Worm (Caenorhabditis elegans) whole organism, midembryonic: ENCODE results near the gene lido-1.

Experiments used
- T22C8.4 ChIP-seq: fragments of 200-800 bp; sonication (Bioruptor generic); IDR thresholded peaks from 2 replicates; pipeline ENCODE4 v1.3.6; 2022; ENCODE audit warnings: missing genetic modification characterization, missing compliant biosample characterization
- cog-1 ChIP-seq: sonication (generic microtip); optimal IDR thresholded peaks from 2 replicates; lab custom pipeline; 2016; ENCODE audit warnings: missing genetic modification characterization, missing compliant biosample characterization
- flt-1 ChIP-seq: fragments of 200-800 bp; sonication (Bioruptor generic); IDR thresholded peaks from 2 replicates; pipeline ENCODE4 v1.3.6; 2022; ENCODE audit warnings: missing genetic modification characterization, missing compliant biosample characterization
- klf-2 ChIP-seq: fragments of 200-800 bp; sonication (Bioruptor generic); conservative IDR thresholded peaks from 2 replicates; pipeline ENCODE4 v1.3.6; 2022; ENCODE audit warnings: missing genetic modification reagents, missing genetic modification characterization, missing compliant biosample characterization
- med-1 ChIP-seq: sonication (generic microtip); optimal IDR thresholded peaks from 2 replicates; lab custom pipeline; 2017; ENCODE audit warnings: missing genetic modification characterization, mild to moderate bottlenecking, missing compliant biosample characterization, antibody characterized with exemption, missing genetic modification reagents; ENCODE audit not compliant: insufficient read depth
- ref-1 ChIP-seq: fragments of 200-800 bp; sonication (Bioruptor generic); conservative IDR thresholded peaks from 2 replicates; pipeline ENCODE4 v1.3.6; 2022; ENCODE audit warnings: missing genetic modification reagents, missing genetic modification characterization, missing compliant biosample characterization
- tab-1 ChIP-seq: fragments of 200-800 bp; sonication (Bioruptor generic); IDR thresholded peaks from 2 replicates; pipeline ENCODE4 v1.3.6; 2022; ENCODE audit warnings: missing genetic modification characterization, missing compliant biosample characterization
- ztf-23 ChIP-seq: fragments of 200-800 bp; sonication (Bioruptor generic); IDR thresholded peaks from 2 replicates; pipeline ENCODE4 v1.3.6; 2022; ENCODE audit warnings: missing genetic modification reagents, missing genetic modification characterization, missing compliant biosample characterization
- ztf-29 ChIP-seq: fragments of 200-800 bp; sonication (Bioruptor generic); IDR thresholded peaks from 2 replicates; pipeline ENCODE4 v1.3.6; 2022; ENCODE audit warnings: missing genetic modification reagents, missing genetic modification characterization, missing compliant biosample characterization

lido-1 gene

ce11 chrX:17063749-17064252 lies 32.6 kb downstream of the lido-1 start:
- TF ChIP-seq klf-2 (GFP tag; lab: Robert Waterston, UW) = no peak
- TF ChIP-seq ref-1 (GFP tag; lab: Robert Waterston, UW) = no peak
- TF ChIP-seq tab-1 (GFP tag; lab: Robert Waterston, UW) = no peak
- TF ChIP-seq ztf-29 = no peak
- TF ChIP-seq ztf-23 = no peak
- TF ChIP-seq T22C8.4 (GFP tag; lab: Robert Waterston, UW) = no peak
- no peak for TF ChIP-seq med-1 (GFP tag; lab: Kevin White, UChicago)
- TF ChIP-seq cog-1 (tag; lab: Kevin White, UChicago) = no peak

DNA sequence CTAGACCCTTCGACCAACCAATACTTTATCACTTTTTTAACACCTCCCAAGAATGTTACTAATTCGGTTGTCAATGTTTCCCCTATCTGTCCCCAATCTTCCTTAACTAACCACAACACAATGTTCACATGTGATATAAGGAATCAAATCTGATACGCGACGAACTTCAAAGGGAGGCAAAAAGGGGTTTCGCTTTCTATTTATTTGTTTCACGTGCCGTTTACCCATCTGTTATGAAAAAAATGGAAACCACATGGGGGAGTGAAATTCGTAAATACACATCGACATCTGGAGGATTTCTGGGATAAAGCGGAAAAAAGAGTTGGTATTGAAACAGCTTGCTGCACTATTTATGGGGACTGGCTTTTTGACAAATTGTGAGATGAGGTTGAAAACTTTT lies 34.2 kb downstream of the lido-1 start:
- TF ChIP-seq ref-1 (GFP tag; lab: Robert Waterston, UW) (no peak), ztf-29 (no peak), flt-1 (GFP tag; lab: Robert Waterston, UW) (no peak), cog-1 (tag; lab: Kevin White, UChicago) (no peak), T22C8.4 (GFP tag; lab: Robert Waterston, UW) (no peak), tab-1 (GFP tag; lab: Robert Waterston, UW) (no peak), ztf-23 (no peak), klf-2 (GFP tag; lab: Robert Waterston, UW) (no peak), med-1 (GFP tag; lab: Kevin White, UChicago) (no peak)

DNA sequence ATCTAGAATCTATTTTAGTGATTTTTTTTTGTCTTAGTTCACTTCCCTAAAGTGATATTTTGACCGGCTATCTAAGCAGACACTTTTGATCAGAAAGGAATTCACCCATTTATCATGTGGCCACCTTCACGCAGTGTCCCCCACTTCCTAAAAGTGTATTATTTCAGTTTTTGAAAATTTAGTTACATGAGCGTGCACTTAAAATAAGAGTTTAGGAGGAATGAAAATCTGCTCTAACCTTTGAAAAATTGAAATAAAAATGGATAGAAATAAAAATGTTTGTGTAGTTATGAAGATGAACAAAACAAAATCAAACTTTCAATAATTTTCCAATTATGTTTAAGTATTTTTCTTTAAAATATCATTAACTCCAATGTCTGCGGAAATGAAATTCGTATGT lies 36.6 kb downstream of the lido-1 start:
- no peak for TF ChIP-seq ref-1 (GFP tag; lab: Robert Waterston, UW)
- TF ChIP-seq ztf-29 = no peak
- no peak for TF ChIP-seq tab-1 (GFP tag; lab: Robert Waterston, UW)
- TF ChIP-seq flt-1 (GFP tag; lab: Robert Waterston, UW) = no peak
- TF ChIP-seq T22C8.4 (GFP tag; lab: Robert Waterston, UW) = no peak

DNA sequence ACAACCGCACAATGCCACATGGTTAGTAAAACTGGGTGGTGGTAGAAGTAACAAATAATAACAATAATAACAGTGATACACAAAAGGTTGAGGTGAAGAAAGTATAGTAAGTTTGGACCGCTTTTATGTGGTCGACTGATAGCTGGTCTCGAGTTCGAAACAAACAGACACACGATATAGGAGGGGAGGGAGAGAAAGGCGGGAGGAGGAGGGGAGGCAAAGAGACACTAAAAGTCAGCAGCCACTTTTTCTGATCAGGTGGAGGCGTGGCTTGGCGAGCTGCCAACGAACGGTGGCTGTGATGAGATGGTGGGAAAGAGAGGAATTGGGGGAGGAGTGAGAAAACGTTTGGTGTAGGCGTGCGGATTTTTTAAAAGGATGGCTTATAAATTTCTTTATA lies 38.0 kb downstream of the lido-1 start:
- TF ChIP-seq ztf-23 (0 out of 2 replicates have a peak, but pooled peaks have one; percentile 25), ztf-29 (no peak), ref-1 (GFP tag; lab: Robert Waterston, UW) (no peak)

DNA sequence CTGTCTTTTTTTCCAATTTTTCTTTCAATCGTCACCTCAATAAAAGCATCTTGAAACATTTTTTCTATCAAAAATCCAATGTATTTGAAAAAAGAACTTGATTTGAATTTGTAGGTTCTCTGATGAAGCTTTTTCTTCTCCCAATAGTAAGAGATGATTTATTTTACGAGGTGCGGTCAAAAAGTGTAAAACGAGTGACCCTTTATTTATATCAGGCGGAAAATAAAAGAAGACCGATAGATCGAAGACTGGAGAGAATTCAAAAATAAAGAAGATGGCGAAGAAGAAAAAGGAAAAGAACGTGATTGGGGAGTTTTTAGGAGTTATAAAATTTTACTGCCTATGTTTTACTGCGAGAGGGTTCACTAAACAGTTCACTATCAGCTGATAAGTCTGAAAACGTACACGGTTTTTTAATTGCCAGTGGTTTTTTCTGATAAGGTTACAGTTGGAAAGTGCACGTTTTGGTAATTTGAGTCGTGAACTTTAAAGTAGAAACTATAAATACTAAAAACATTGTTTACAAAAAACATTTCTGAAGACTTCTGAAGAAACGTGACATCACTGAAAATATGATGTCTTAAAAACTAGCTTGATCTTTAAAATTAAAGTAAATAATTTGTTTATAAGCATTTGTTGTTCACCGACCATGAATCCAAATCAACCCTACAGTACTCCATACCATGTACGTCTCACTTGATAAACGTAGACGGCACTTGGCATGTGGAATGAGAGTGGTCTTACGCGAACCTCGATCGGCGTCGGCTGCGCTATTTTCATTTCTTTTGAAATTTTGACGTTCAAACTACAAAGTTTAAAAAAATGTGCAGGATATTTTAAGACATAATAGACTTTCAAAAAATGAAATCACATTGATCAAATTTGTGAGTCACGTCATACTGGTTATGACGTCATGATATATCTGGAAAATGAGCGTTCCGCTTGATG lies 40.2 kb downstream of the lido-1 start:
- TF ChIP-seq tab-1 (GFP tag; lab: Robert Waterston, UW) = no peak
- no peak for TF ChIP-seq med-1 (GFP tag; lab: Kevin White, UChicago)
- TF ChIP-seq ztf-23 = no peak
- TF ChIP-seq ref-1 (GFP tag; lab: Robert Waterston, UW) = no peak

- TF ChIP-seq klf-2 (GFP tag; lab: Robert Waterston, UW) = no peak
- no peak for TF ChIP-seq flt-1 (GFP tag; lab: Robert Waterston, UW)
- no peak for TF ChIP-seq cog-1 (tag; lab: Kevin White, UChicago)
- TF ChIP-seq tab-1 (GFP tag; lab: Robert Waterston, UW) = no peak
- no peak for TF ChIP-seq med-1 (GFP tag; lab: Kevin White, UChicago)
- no peak for TF ChIP-seq ztf-29
- TF ChIP-seq ztf-23 = no peak
- no peak for TF ChIP-seq ref-1 (GFP tag; lab: Robert Waterston, UW)
- TF ChIP-seq T22C8.4 (GFP tag; lab: Robert Waterston, UW) = no peak
Measured at ce11 chrX:17055481-17055835, 40.9 kb downstream of the lido-1 start, which contains the start of gene gcy-11. gcy-11 (minus strand) TSS chrX:17055581.

DNA sequence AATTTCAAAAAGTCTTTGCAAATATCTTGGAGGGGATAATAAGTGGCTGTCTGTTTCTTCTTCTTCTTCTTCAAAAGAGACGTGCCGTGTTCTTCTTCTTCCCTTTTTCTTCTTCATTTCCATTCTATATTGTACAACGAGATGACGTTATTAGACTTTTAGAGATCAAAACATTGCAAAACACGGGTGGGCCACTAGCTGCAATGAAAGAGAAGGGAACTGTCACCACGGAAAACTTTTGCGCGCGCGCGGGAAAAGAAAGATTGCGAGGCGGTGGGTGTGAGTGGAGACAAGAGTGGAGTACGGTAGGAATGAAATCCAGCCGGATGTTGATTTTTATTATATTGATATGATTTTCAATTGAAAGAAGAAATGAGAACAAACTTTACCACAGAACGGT lies 42.2 kb downstream of the lido-1 start:
- TF ChIP-seq tab-1 (GFP tag; lab: Robert Waterston, UW) = no peak
- no peak for TF ChIP-seq ztf-29
- TF ChIP-seq ref-1 (GFP tag; lab: Robert Waterston, UW) = no peak
- TF ChIP-seq cog-1 (tag; lab: Kevin White, UChicago) = no peak
- TF ChIP-seq T22C8.4 (GFP tag; lab: Robert Waterston, UW) = no peak
- no peak for TF ChIP-seq klf-2 (GFP tag; lab: Robert Waterston, UW)
- no peak for TF ChIP-seq flt-1 (GFP tag; lab: Robert Waterston, UW)
- no peak for TF ChIP-seq ztf-23
- TF ChIP-seq med-1 (GFP tag; lab: Kevin White, UChicago) = no peak

ce11 chrX:17045529-17045928 lies 50.8 kb downstream of the lido-1 start, which contains the start of gene C30G4.2:
C30G4.2 (minus strand) TSS chrX:17045629.
- no peak for TF ChIP-seq T22C8.4 (GFP tag; lab: Robert Waterston, UW)
- no peak for TF ChIP-seq cog-1 (tag; lab: Kevin White, UChicago)
- no peak for TF ChIP-seq klf-2 (GFP tag; lab: Robert Waterston, UW)
- no peak for TF ChIP-seq tab-1 (GFP tag; lab: Robert Waterston, UW)
- no peak for TF ChIP-seq med-1 (GFP tag; lab: Kevin White, UChicago)
- TF ChIP-seq ztf-23 = no peak
- TF ChIP-seq flt-1 (GFP tag; lab: Robert Waterston, UW) = no peak
